Worm (Caenorhabditis elegans) whole organism, L2 larva: ENCODE results near the gene F55G11.2.

Experiments
- F13H6.1 ChIP-seq: sonication (generic microtip); optimal IDR thresholded peaks from 2 replicates; lab custom pipeline; 2016; ENCODE audit warnings: missing genetic modification characterization, missing compliant biosample characterization
- R02D3.7 ChIP-seq: fragments of 150-350 bp; optimal IDR thresholded peaks from 2 replicates; lab custom pipeline; 2014; ENCODE audit warnings: missing biosample characterization, missing genetic modification characterization
- ZK546.5 ChIP-seq: sonication (generic microtip); optimal IDR thresholded peaks from 2 replicates; lab custom pipeline; 2017; ENCODE audit warnings: missing biosample characterization, missing genetic modification characterization
- aly-2 ChIP-seq: fragments of 150-350 bp; optimal IDR thresholded peaks from 2 replicates; lab custom pipeline; 2014; ENCODE audit warnings: missing biosample characterization, missing genetic modification characterization
- ama-1 ChIP-seq: fragments of 150-350 bp; optimal IDR thresholded peaks from 2 replicates; lab custom pipeline; 2018; ENCODE audit warnings: inconsistent platforms
- blmp-1 ChIP-seq: sonication (generic microtip); optimal IDR thresholded peaks from 2 replicates; lab custom pipeline; 2017; ENCODE audit warnings: missing genetic modification characterization, mild to moderate bottlenecking, missing compliant biosample characterization, antibody characterized with exemption, moderate library complexity; ENCODE audit not compliant: insufficient read depth
- ceh-16 ChIP-seq: fragments of 150-350 bp; optimal IDR thresholded peaks from 2 replicates; lab custom pipeline; 2014; ENCODE audit warnings: missing biosample characterization, missing genetic modification characterization
- ceh-82 ChIP-seq: fragments of 150-350 bp; optimal IDR thresholded peaks from 2 replicates; lab custom pipeline; 2014; ENCODE audit warnings: missing biosample characterization, missing genetic modification characterization
- crh-2 ChIP-seq: sonication (generic microtip); optimal IDR thresholded peaks from 2 replicates; lab custom pipeline; 2017; ENCODE audit warnings: missing biosample characterization, missing genetic modification characterization
- egl-27 ChIP-seq: sonication (generic microtip); optimal IDR thresholded peaks from 3 replicates; lab custom pipeline; 2017; ENCODE audit warnings: missing biosample characterization, missing genetic modification reagents, missing genetic modification characterization
- fos-1 ChIP-seq: fragments of 150-350 bp; optimal IDR thresholded peaks from 2 replicates; lab custom pipeline; 2014; ENCODE audit warnings: missing biosample characterization, missing genetic modification characterization
- gmeb-1 ChIP-seq: fragments of 150-350 bp; optimal IDR thresholded peaks from 2 replicates; lab custom pipeline; 2014; ENCODE audit warnings: missing biosample characterization, missing genetic modification characterization
- lsy-2 ChIP-seq, 2 experiments: fragments of 150-350 bp in 1 of 2; sonication (generic microtip) in 1 of 2; optimal IDR thresholded peaks; 2 replicates each; lab custom pipeline; 2014 to 2017; ENCODE audit warnings: missing biosample characterization in 2 of 2, missing genetic modification characterization in 2 of 2
- mab-5 ChIP-seq: fragments of 150-350 bp; optimal IDR thresholded peaks from 2 replicates; lab custom pipeline; 2014; ENCODE audit warnings: missing biosample characterization, missing genetic modification characterization
- mbf-1 ChIP-seq: sonication (generic microtip); optimal IDR thresholded peaks from 2 replicates; lab custom pipeline; 2017; ENCODE audit warnings: missing biosample characterization, missing genetic modification characterization
- mdl-1 ChIP-seq, 2 experiments: fragments of 150-350 bp in 1 of 2; sonication (generic microtip) in 1 of 2; optimal IDR thresholded peaks; 2 replicates each; lab custom pipeline; 2017; ENCODE audit warnings: missing biosample characterization in 2 of 2, missing genetic modification characterization in 2 of 2
- nhr-10 ChIP-seq: sonication (generic microtip); optimal IDR thresholded peaks from 2 replicates; lab custom pipeline; 2017; ENCODE audit warnings: missing biosample characterization, missing genetic modification characterization
- nhr-12 ChIP-seq: fragments of 150-350 bp; optimal IDR thresholded peaks from 2 replicates; lab custom pipeline; 2014; ENCODE audit warnings: missing biosample characterization, missing genetic modification characterization
- nhr-129 ChIP-seq: fragments of 150-350 bp; optimal IDR thresholded peaks from 2 replicates; lab custom pipeline; 2014; ENCODE audit warnings: missing biosample characterization, missing genetic modification characterization
- nhr-21 ChIP-seq: fragments of 150-350 bp; optimal IDR thresholded peaks from 2 replicates; lab custom pipeline; 2014; ENCODE audit warnings: missing biosample characterization, missing genetic modification characterization
- nhr-23 ChIP-seq: fragments of 150-350 bp; optimal IDR thresholded peaks from 2 replicates; lab custom pipeline; 2014; ENCODE audit warnings: missing biosample characterization, missing genetic modification reagents, missing genetic modification characterization
- nhr-25 ChIP-seq: fragments of 150-350 bp; sonication (generic microtip); optimal IDR thresholded peaks from 3 replicates; lab custom pipeline; 2014; ENCODE audit warnings: missing biosample characterization, missing genetic modification characterization
- nhr-6 ChIP-seq: fragments of 150-350 bp; optimal IDR thresholded peaks from 2 replicates; lab custom pipeline; 2014; ENCODE audit warnings: missing biosample characterization, missing genetic modification characterization
- peb-1 ChIP-seq: fragments of 150-350 bp; optimal IDR thresholded peaks from 2 replicates; lab custom pipeline; 2014; ENCODE audit warnings: missing biosample characterization, missing genetic modification characterization
- sem-4 ChIP-seq: fragments of 150-350 bp; optimal IDR thresholded peaks from 2 replicates; lab custom pipeline; 2014; ENCODE audit warnings: missing biosample characterization, missing genetic modification reagents, missing genetic modification characterization
- sma-3 ChIP-seq: sonication (generic microtip); optimal IDR thresholded peaks from 2 replicates; lab custom pipeline; 2016; ENCODE audit warnings: missing genetic modification reagents, missing genetic modification characterization, missing compliant biosample characterization
- sma-9 ChIP-seq, 2 experiments: fragments of 150-350 bp in 1 of 2; sonication (generic microtip) in 1 of 2; optimal IDR thresholded peaks; 2 replicates each; lab custom pipeline; 2014 to 2016; ENCODE audit warnings: missing genetic modification characterization in 2 of 2, mild to moderate bottlenecking in 1 of 2, missing biosample characterization in 1 of 2, missing compliant biosample characterization in 1 of 2, missing genetic modification reagents in 1 of 2, moderate library complexity in 1 of 2
- snpc-4 ChIP-seq: fragments of 150-350 bp; optimal IDR thresholded peaks from 2 replicates; lab custom pipeline; 2014; ENCODE audit warnings: missing biosample characterization, missing genetic modification characterization
- unc-39 ChIP-seq: fragments of 150-350 bp; optimal IDR thresholded peaks from 2 replicates; lab custom pipeline; 2014; ENCODE audit warnings: missing biosample characterization, missing genetic modification characterization
- unc-55 ChIP-seq: fragments of 150-350 bp; sonication (generic microtip); optimal IDR thresholded peaks from 3 replicates; lab custom pipeline; 2014; ENCODE audit warnings: missing biosample characterization, missing genetic modification reagents, missing genetic modification characterization
- unc-62 ChIP-seq: fragments of 150-350 bp; optimal IDR thresholded peaks from 2 replicates; lab custom pipeline; 2014; ENCODE audit warnings: missing biosample characterization, missing genetic modification reagents, missing genetic modification characterization
- zag-1 ChIP-seq: fragments of 150-350 bp; optimal IDR thresholded peaks from 2 replicates; lab custom pipeline; 2014; ENCODE audit warnings: missing biosample characterization, missing genetic modification characterization
- ztf-1 ChIP-seq: fragments of 200-800 bp; sonication (Bioruptor generic); conservative IDR thresholded peaks from 2 replicates; pipeline ENCODE4 v1.3.6; 2022; ENCODE audit warnings: missing genetic modification characterization, missing compliant biosample characterization
- ztf-11 ChIP-seq: sonication (generic microtip); optimal IDR thresholded peaks from 2 replicates; lab custom pipeline; 2017; ENCODE audit warnings: missing biosample characterization, missing genetic modification characterization
- ztf-4 ChIP-seq: fragments of 150-350 bp; optimal IDR thresholded peaks from 2 replicates; lab custom pipeline; 2014; ENCODE audit warnings: missing biosample characterization, missing genetic modification characterization

Gene F55G11.2

ce11 chrIV:12946488-12946887, 22.6 kb downstream of the F55G11.2 start, which contains the start of gene F55G11.1:
Gene F55G11.1, minus strand, starts transcription at chrIV:12946588.
- no peak for TF ChIP-seq R02D3.7
- no peak for TF ChIP-seq aly-2 (tag; lab: Kevin White, UChicago)
- TF ChIP-seq mbf-1 (tag; lab: Kevin White, UChicago): no peak
- no peak for TF ChIP-seq ama-1 (lab: Kevin White, UChicago)
- TF ChIP-seq nhr-10 (tag; lab: Kevin White, UChicago): no peak
- TF ChIP-seq nhr-6 (tag; lab: Kevin White, UChicago): no peak
- TF ChIP-seq mdl-1 (tag; optimal IDR thresholded peaks at IDR 0.05; lab: Kevin White, UChicago): no peak
- TF ChIP-seq unc-55 (GFP tag; lab: Kevin White, UChicago): no peak
- no peak for TF ChIP-seq F13H6.1 (tag; lab: Kevin White, UChicago)
- TF ChIP-seq peb-1 (tag; lab: Kevin White, UChicago): no peak
- no peak for TF ChIP-seq unc-39 (tag; lab: Kevin White, UChicago)

ce11 chrIV:12942633-12943032, 26.5 kb downstream of the F55G11.2 start, which contains the start of gene dct-19:
Gene dct-19, plus strand, starts transcription at chrIV:12942933.
- TF ChIP-seq unc-55 (GFP tag; lab: Kevin White, UChicago): no peak
- no peak for TF ChIP-seq lsy-2 (tag; optimal IDR thresholded peaks at IDR 0.05; lab: Kevin White, UChicago)
- no peak for TF ChIP-seq nhr-129 (tag; lab: Kevin White, UChicago)
- TF ChIP-seq ama-1 (lab: Kevin White, UChicago): no peak
- no peak for TF ChIP-seq aly-2 (tag; lab: Kevin White, UChicago)
- TF ChIP-seq snpc-4: no peak
- TF ChIP-seq mab-5 (tag; lab: Kevin White, UChicago): no peak
- TF ChIP-seq zag-1: no peak
- no peak for TF ChIP-seq peb-1 (tag; lab: Kevin White, UChicago)
- no peak for TF ChIP-seq sma-3
- no peak for TF ChIP-seq sem-4
- TF ChIP-seq, all 48 proteins: peak for 0

- TF ChIP-seq ztf-1 (GFP tag; lab: Robert Waterston, UW): no peak
Observed at ce11 chrIV:12941254-12941653, 27.8 kb downstream of the F55G11.2 start, which contains the start of gene dod-24. Gene dod-24, minus strand, starts transcription at chrIV:12941354.

ce11 chrIV:12936221-12936776, 32.8 kb downstream of the F55G11.2 start, which contains the start of the genes cld-1 and dod-21:
Gene cld-1, minus strand, starts transcription at chrIV:12936271.
Gene dod-21, plus strand, starts transcription at chrIV:12936738.
- peak; percentile 67 for TF ChIP-seq sma-9 (GFP tag; optimal IDR thresholded peaks at IDR 0.05; lab: Kevin White, UChicago)
- TF ChIP-seq sma-9 (tag; optimal IDR thresholded peaks at IDR 0.05; lab: Kevin White, UChicago): no peak
- no peak for TF ChIP-seq nhr-12 (tag; lab: Kevin White, UChicago)
- TF ChIP-seq fos-1 (tag; lab: Kevin White, UChicago): peak; percentile 90
- TF ChIP-seq ztf-4 (tag; lab: Kevin White, UChicago): no peak
- no peak for TF ChIP-seq nhr-23 (tag; lab: Kevin White, UChicago)
- TF ChIP-seq gmeb-1 (tag; lab: Kevin White, UChicago): peak; percentile 24
- TF ChIP-seq crh-2: peak; percentile 41
- TF ChIP-seq ceh-82 (tag; lab: Kevin White, UChicago): no peak
- TF ChIP-seq sma-3: peak; percentile 52
- TF ChIP-seq, all 48 proteins: peak for 5

ce11 chrIV:12926639-12927038, 42.5 kb downstream of the F55G11.2 start, which contains the start of gene srlf-5:
Gene srlf-5, minus strand, starts transcription at chrIV:12926739.
- no peak for TF ChIP-seq ceh-16 (tag; lab: Kevin White, UChicago)
- no peak for TF ChIP-seq nhr-21
- no peak for TF ChIP-seq fos-1 (tag; lab: Kevin White, UChicago)
- TF ChIP-seq sem-4: no peak
- TF ChIP-seq egl-27 (tag; lab: Kevin White, UChicago): no peak
- TF ChIP-seq nhr-6 (tag; lab: Kevin White, UChicago): no peak
- TF ChIP-seq nhr-25: no peak
- no peak for TF ChIP-seq nhr-23 (tag; lab: Kevin White, UChicago)
- no peak for TF ChIP-seq ztf-11 (tag; lab: Kevin White, UChicago)
- no peak for TF ChIP-seq sma-3
- no peak for TF ChIP-seq aly-2 (tag; lab: Kevin White, UChicago)
- no peak for TF ChIP-seq F13H6.1 (tag; lab: Kevin White, UChicago)
- no peak for TF ChIP-seq sma-9 (GFP tag; optimal IDR thresholded peaks at IDR 0.05; lab: Kevin White, UChicago)
- no peak for TF ChIP-seq sma-9 (tag; optimal IDR thresholded peaks at IDR 0.05; lab: Kevin White, UChicago)
- TF ChIP-seq nhr-10 (tag; lab: Kevin White, UChicago): no peak
- no peak for TF ChIP-seq unc-62 (GFP tag; lab: Kevin White, UChicago)
- TF ChIP-seq ZK546.5: no peak
- TF ChIP-seq mbf-1 (tag; lab: Kevin White, UChicago): no peak
- TF ChIP-seq blmp-1: no peak
- TF ChIP-seq unc-39 (tag; lab: Kevin White, UChicago): no peak
